Worm (Caenorhabditis elegans): Measurements from ENCODE around the gene ndab-1.

DNA sequence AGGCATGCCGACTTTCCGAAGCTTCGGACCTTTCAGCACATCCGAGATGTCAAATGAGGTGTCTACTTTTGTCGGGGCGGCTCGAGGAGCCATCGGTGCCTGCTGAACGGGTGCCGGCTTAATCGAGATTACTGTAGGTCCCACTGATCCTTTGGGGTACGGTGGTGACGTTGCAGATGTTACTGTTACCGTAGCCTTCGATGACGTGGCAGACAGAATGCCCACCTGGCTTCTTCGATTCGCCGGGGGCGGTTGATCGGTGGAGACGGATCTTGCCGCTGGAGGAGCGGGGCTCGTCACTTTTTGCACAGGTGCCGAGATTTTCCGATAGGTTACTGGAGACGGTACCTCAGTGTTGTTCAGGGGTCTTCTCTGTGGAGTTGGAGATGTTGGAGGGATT lies 43.9 kb downstream of the ndab-1 start:
- TF ChIP-seq unc-62 (GFP tag; optimal IDR thresholded peaks at IDR 0.05) (no peak), mab-5 (tag; optimal IDR thresholded peaks at IDR 0.05) (no peak), snpc-4 (tag; optimal IDR thresholded peaks at IDR 0.05) (no peak), lsy-2 (tag; optimal IDR thresholded peaks at IDR 0.05) (no peak), pha-4 (tag; optimal IDR thresholded peaks at IDR 0.05) (no peak), ztf-11 (tag; optimal IDR thresholded peaks at IDR 0.05) (no peak), elt-3 (tag; optimal IDR thresholded peaks at IDR 0.05) (no peak), nhr-28 (tag; optimal IDR thresholded peaks at IDR 0.05) (no peak), ceh-43 (GFP tag; optimal IDR thresholded peaks at IDR 0.05) (no peak), nhr-76 (tag; optimal IDR thresholded peaks at IDR 0.05) (no peak), nhr-12 (tag; optimal IDR thresholded peaks at IDR 0.05) (no peak), unc-39 (tag; optimal IDR thresholded peaks at IDR 0.05) (no peak), sptf-1 (tag; optimal IDR thresholded peaks at IDR 0.05) (no peak), zip-8 (tag; optimal IDR thresholded peaks at IDR 0.05) (no peak)

Data from whole organism, mixed stage, embryonic.